Worm (Caenorhabditis elegans) whole organism, late embryonic: ENCODE measurements around the gene R10E11.9.

ENCODE experiments used
- ama-1 ChIP-seq: fragments of 150-350 bp; optimal IDR thresholded peaks from 2 replicates; lab custom pipeline; 2014
- ets-4 ChIP-seq: sonication (generic microtip); optimal IDR thresholded peaks from 2 replicates; lab custom pipeline; 2016; ENCODE audit warnings: missing genetic modification characterization, missing compliant biosample characterization
- eyg-1 ChIP-seq: sonication (generic microtip); optimal IDR thresholded peaks from 2 replicates; lab custom pipeline; 2016; ENCODE audit warnings: missing genotype, missing genetic modification characterization, missing compliant biosample characterization
- nhr-11 ChIP-seq: fragments of 150-350 bp; optimal IDR thresholded peaks from 2 replicates; lab custom pipeline; 2014; ENCODE audit warnings: missing biosample characterization, missing genetic modification characterization
- sox-2 ChIP-seq: fragments of 200-800 bp; sonication (Bioruptor generic); IDR thresholded peaks from 2 replicates; pipeline ENCODE4 v1.3.6; 2022; ENCODE audit warnings: missing genetic modification reagents, missing genetic modification characterization, missing compliant biosample characterization

ce11 chrIII:9745333-9745897 lies 48.0 kb downstream of the R10E11.9 start:
- no peak for TF ChIP-seq nhr-11 (tag; lab: Kevin White, UChicago)
- no peak for TF ChIP-seq sox-2
- TF ChIP-seq eyg-1 = no peak
- TF ChIP-seq ets-4 = no peak
- no peak for TF ChIP-seq ama-1 (lab: Kevin White, UChicago)
